Worm (Caenorhabditis elegans): ENCODE measurements around the gene nhr-28.

ce11 chrX:16343885-16344640 is 10.7 kb upstream of the nhr-28 start:
- no peak for TF ChIP-seq tbx-37 (GFP tag; conservative IDR thresholded peaks at IDR 0.05)
- no peak for TF ChIP-seq flt-1 (GFP tag; IDR thresholded peaks at IDR 0.05)
- TF ChIP-seq ceh-13 (GFP tag; optimal IDR thresholded peaks at IDR 0.05): no peak
